Worm (Caenorhabditis elegans): ENCODE measurements around the gene F57F5.3.

The F57F5.3 gene

ce11 chrV:12004501-12004940 is 1.9 kb downstream of the F57F5.3 start (continued):
- peak; percentile 83 for TF ChIP-seq B0336.3 (GFP tag; IDR thresholded peaks at IDR 0.05)
- TF ChIP-seq madf-8 (GFP tag; conservative IDR thresholded peaks at IDR 0.05), result no peak
- no peak for TF ChIP-seq attf-5 (GFP tag; optimal IDR thresholded peaks at IDR 0.05)
- TF ChIP-seq F33H1.4 (GFP tag; IDR thresholded peaks at IDR 0.05), result no peak
- TF ChIP-seq lin-26 (GFP tag; IDR thresholded peaks at IDR 0.05), result no peak
- TF ChIP-seq K12H6.12 (tag; optimal IDR thresholded peaks at IDR 0.05), result no peak

ce11 chrV:12002866-12003485 is 3.4 kb downstream of the F57F5.3 start, which contains the start of gene cpr-9:
Gene cpr-9, plus strand, starts transcription at chrV:12003053.
- TF ChIP-seq snpc-1.1 (tag; optimal IDR thresholded peaks at IDR 0.05; ENCODE audit: insufficient read depth) (no peak), ekl-4 (GFP tag; IDR thresholded peaks at IDR 0.05) (peak; percentile 40; the same call in 1 of the 2 replicates), ZK185.1 (tag; optimal IDR thresholded peaks at IDR 0.05; ENCODE audit: poor library complexity, severe bottlenecking) (peak; percentile 13), lsy-27 (tag; optimal IDR thresholded peaks at IDR 0.05; ENCODE audit: borderline replicate concordance, insufficient read depth) (no peak), tbp1 (GFP tag; optimal IDR thresholded peaks at IDR 0.05) (peak; percentile 1), lin-40 (tag; optimal IDR thresholded peaks at IDR 0.05) (peak; percentile 10), egl-18 (GFP tag; IDR thresholded peaks at IDR 0.05) (no peak), lin-54 (GFP tag; optimal IDR thresholded peaks at IDR 0.05) (peak; percentile 13), F37B4.10 (GFP tag; IDR thresholded peaks at IDR 0.05) (no peak), lsl-1 (GFP tag; optimal IDR thresholded peaks at IDR 0.05) (no peak), pbrm-1 (GFP tag; IDR thresholded peaks at IDR 0.05) (no peak), ama-1 (optimal IDR thresholded peaks at IDR 0.05) (no peak), ama-1 (GFP tag; optimal IDR thresholded peaks at IDR 0.05) (no peak), ets-4 (GFP tag; optimal IDR thresholded peaks at IDR 0.05) (peak; percentile 22), nfya-1 (tag; optimal IDR thresholded peaks at IDR 0.05; ENCODE audit: borderline replicate concordance, insufficient read depth) (no peak), ceh-91 (GFP tag; IDR thresholded peaks at IDR 0.05) (no peak), let-526 (GFP tag; IDR thresholded peaks at IDR 0.05) (peak; percentile 54; the same call in 1 of the 2 replicates), cebp-1 (GFP tag; IDR thresholded peaks at IDR 0.05) (no peak), cebp-1 (tag; optimal IDR thresholded peaks at IDR 0.05) (peak; percentile 24), dpl-1 (GFP tag; optimal IDR thresholded peaks at IDR 0.05) (no peak), C06A6.2 (GFP tag; conservative IDR thresholded peaks at IDR 0.05) (no peak), B0336.3 (GFP tag; IDR thresholded peaks at IDR 0.05) (peak; percentile 10; the same call in 1 of the 2 replicates), hrde-1 (tag; optimal IDR thresholded peaks at IDR 0.05; ENCODE audit: borderline replicate concordance) (no peak), Y53G8AR.9 (GFP tag; conservative IDR thresholded peaks at IDR 0.05) (0 out of 2 replicates have a peak, but pooled peaks have one; percentile 11), tbx-9 (tag; optimal IDR thresholded peaks at IDR 0.05; ENCODE audit: borderline replicate concordance) (no peak), hmg-1.2 (GFP tag; IDR thresholded peaks at IDR 0.05) (0 out of 2 replicates have a peak, but pooled peaks have one; percentile 6), nhr-179 (tag; optimal IDR thresholded peaks at IDR 0.05) (no peak), ztf-22 (GFP tag; optimal IDR thresholded peaks at IDR 0.05) (peak; percentile 8), K12H6.12 (tag; optimal IDR thresholded peaks at IDR 0.05) (no peak), nhr-80 (tag; optimal IDR thresholded peaks at IDR 0.05) (peak; percentile 21), sea-2 (GFP tag; IDR thresholded peaks at IDR 0.05) (no peak), ztf-25 (GFP tag; IDR thresholded peaks at IDR 0.05) (no peak)
